Worm (Caenorhabditis elegans) whole organism, L2 larva: ENCODE results near the gene T16A1.5.

Source experiments
- C34F6.9 ChIP-seq: fragments of 150-350 bp; optimal IDR thresholded peaks from 2 replicates; lab custom pipeline; 2014; ENCODE audit warnings: missing biosample characterization, missing genetic modification characterization
- F13H6.1 ChIP-seq: sonication (generic microtip); optimal IDR thresholded peaks from 2 replicates; lab custom pipeline; 2016; ENCODE audit warnings: missing genetic modification characterization, missing compliant biosample characterization
- R02D3.7 ChIP-seq: fragments of 150-350 bp; optimal IDR thresholded peaks from 2 replicates; lab custom pipeline; 2014; ENCODE audit warnings: missing biosample characterization, missing genetic modification characterization
- dmd-4 ChIP-seq: sonication (generic microtip); optimal IDR thresholded peaks from 2 replicates; lab custom pipeline; 2017; ENCODE audit warnings: missing biosample characterization, missing genetic modification characterization
- egl-27 ChIP-seq: sonication (generic microtip); optimal IDR thresholded peaks from 3 replicates; lab custom pipeline; 2017; ENCODE audit warnings: missing biosample characterization, missing genetic modification reagents, missing genetic modification characterization
- elt-1 ChIP-seq: fragments of 150-350 bp; optimal IDR thresholded peaks from 2 replicates; lab custom pipeline; 2014; ENCODE audit warnings: missing biosample characterization, missing genetic modification characterization
- fos-1 ChIP-seq: fragments of 150-350 bp; optimal IDR thresholded peaks from 2 replicates; lab custom pipeline; 2014; ENCODE audit warnings: missing biosample characterization, missing genetic modification characterization
- gmeb-1 ChIP-seq: fragments of 150-350 bp; optimal IDR thresholded peaks from 2 replicates; lab custom pipeline; 2014; ENCODE audit warnings: missing biosample characterization, missing genetic modification characterization
- lin-11 ChIP-seq: fragments of 150-350 bp; sonication (generic microtip); optimal IDR thresholded peaks from 2 replicates; lab custom pipeline; 2014; ENCODE audit warnings: missing biosample characterization, missing genetic modification characterization, inconsistent platforms, mixed read lengths
- lin-13 ChIP-seq: fragments of 150-350 bp; optimal IDR thresholded peaks from 2 replicates; lab custom pipeline; 2014; ENCODE audit warnings: missing biosample characterization, missing genetic modification reagents, missing genetic modification characterization
- lin-39 ChIP-seq: fragments of 150-350 bp; optimal IDR thresholded peaks from 2 replicates; lab custom pipeline; 2014; ENCODE audit warnings: missing biosample characterization, missing genetic modification reagents, missing genetic modification characterization
- mab-5 ChIP-seq: fragments of 150-350 bp; optimal IDR thresholded peaks from 2 replicates; lab custom pipeline; 2014; ENCODE audit warnings: missing biosample characterization, missing genetic modification characterization
- mbf-1 ChIP-seq: sonication (generic microtip); optimal IDR thresholded peaks from 2 replicates; lab custom pipeline; 2017; ENCODE audit warnings: missing biosample characterization, missing genetic modification characterization
- mdl-1 ChIP-seq, 2 experiments: fragments of 150-350 bp in 1 of 2; sonication (generic microtip) in 1 of 2; optimal IDR thresholded peaks; 2 replicates each; lab custom pipeline; 2017; ENCODE audit warnings: missing biosample characterization in 2 of 2, missing genetic modification characterization in 2 of 2
- nhr-129 ChIP-seq: fragments of 150-350 bp; optimal IDR thresholded peaks from 2 replicates; lab custom pipeline; 2014; ENCODE audit warnings: missing biosample characterization, missing genetic modification characterization
- nhr-23 ChIP-seq: fragments of 150-350 bp; optimal IDR thresholded peaks from 2 replicates; lab custom pipeline; 2014; ENCODE audit warnings: missing biosample characterization, missing genetic modification reagents, missing genetic modification characterization
- nhr-237 ChIP-seq: fragments of 150-350 bp; optimal IDR thresholded peaks from 2 replicates; lab custom pipeline; 2014; ENCODE audit warnings: missing biosample characterization, missing genetic modification characterization
- nhr-6 ChIP-seq: fragments of 150-350 bp; optimal IDR thresholded peaks from 2 replicates; lab custom pipeline; 2014; ENCODE audit warnings: missing biosample characterization, missing genetic modification characterization
- peb-1 ChIP-seq: fragments of 150-350 bp; optimal IDR thresholded peaks from 2 replicates; lab custom pipeline; 2014; ENCODE audit warnings: missing biosample characterization, missing genetic modification characterization
- sem-4 ChIP-seq: fragments of 150-350 bp; optimal IDR thresholded peaks from 2 replicates; lab custom pipeline; 2014; ENCODE audit warnings: missing biosample characterization, missing genetic modification reagents, missing genetic modification characterization
- snpc-4 ChIP-seq: fragments of 150-350 bp; optimal IDR thresholded peaks from 2 replicates; lab custom pipeline; 2014; ENCODE audit warnings: missing biosample characterization, missing genetic modification characterization
- unc-39 ChIP-seq: fragments of 150-350 bp; optimal IDR thresholded peaks from 2 replicates; lab custom pipeline; 2014; ENCODE audit warnings: missing biosample characterization, missing genetic modification characterization

Gene T16A1.5

ce11 chrII:2093456-2093926 is 9.9 kb upstream of the T16A1.5 start, which contains the start of gene fbxb-37:
Gene fbxb-37, minus strand, starts transcription at chrII:2093876.
- no peak for TF ChIP-seq nhr-6 (tag; lab: Kevin White, UChicago)
- TF ChIP-seq snpc-4 (tag; lab: Kevin White, UChicago): no peak
- no peak for TF ChIP-seq R02D3.7

DNA sequence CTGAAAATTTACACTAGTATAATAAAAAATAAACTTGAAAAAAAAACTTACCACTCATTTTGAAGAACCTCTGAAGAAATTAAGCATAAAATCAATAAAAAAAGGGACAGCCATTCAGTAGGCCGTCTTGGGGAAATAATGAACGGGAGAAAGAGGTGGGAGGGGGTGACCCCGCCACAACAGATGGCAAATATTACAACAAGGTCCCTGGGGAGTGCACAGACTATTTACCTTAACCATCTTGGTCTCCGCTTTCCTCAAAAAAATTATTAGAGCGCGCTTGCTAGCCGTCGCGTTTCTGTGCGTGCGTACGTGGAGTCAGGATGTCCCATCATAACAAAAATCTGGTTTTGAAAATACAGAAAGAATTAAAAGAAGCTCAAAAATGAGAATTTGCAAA is 8.3 kb upstream of the T16A1.5 start, which contains the start of gene T16A1.10:
T16A1.10 (minus strand) TSS at position 123 of the 400 bp plus-strand sequence.
- TF ChIP-seq lin-11 (tag; lab: Kevin White, UChicago) (no peak), nhr-6 (tag; lab: Kevin White, UChicago) (no peak), nhr-23 (tag; lab: Kevin White, UChicago) (no peak), egl-27 (tag; lab: Kevin White, UChicago) (no peak), nhr-237 (no peak), lin-13 (GFP tag; lab: Kevin White, UChicago) (no peak), dmd-4 (no peak), gmeb-1 (tag; lab: Kevin White, UChicago) (no peak)

DNA sequence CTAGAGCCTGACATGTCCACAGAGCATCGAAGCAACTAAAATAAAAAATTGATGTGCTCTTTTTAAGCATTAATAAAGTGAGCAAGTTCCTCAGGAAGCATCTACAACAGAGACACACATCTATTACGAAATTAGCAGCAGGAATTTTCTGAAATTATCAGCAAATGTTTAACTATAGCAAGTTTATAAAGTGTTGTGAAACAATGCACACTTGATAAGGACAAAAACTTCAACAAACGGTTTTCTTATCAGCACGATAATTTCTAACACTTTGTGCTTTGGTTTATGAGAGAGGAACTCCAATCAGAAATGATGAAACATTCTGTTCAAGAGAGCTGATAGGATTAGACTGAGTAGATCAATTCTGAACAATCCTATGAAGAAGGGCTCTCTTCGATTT is 7.0 kb upstream of the T16A1.5 start, which contains the start of gene trpl-5:
trpl-5 (minus strand) TSS at position 32 of the 400 bp plus-strand sequence.
- peak; percentile 94 for TF ChIP-seq fos-1 (tag; lab: Kevin White, UChicago)
- TF ChIP-seq gmeb-1 (tag; lab: Kevin White, UChicago): peak; percentile 22
- no peak for TF ChIP-seq lin-39 (tag; lab: Kevin White, UChicago)

DNA sequence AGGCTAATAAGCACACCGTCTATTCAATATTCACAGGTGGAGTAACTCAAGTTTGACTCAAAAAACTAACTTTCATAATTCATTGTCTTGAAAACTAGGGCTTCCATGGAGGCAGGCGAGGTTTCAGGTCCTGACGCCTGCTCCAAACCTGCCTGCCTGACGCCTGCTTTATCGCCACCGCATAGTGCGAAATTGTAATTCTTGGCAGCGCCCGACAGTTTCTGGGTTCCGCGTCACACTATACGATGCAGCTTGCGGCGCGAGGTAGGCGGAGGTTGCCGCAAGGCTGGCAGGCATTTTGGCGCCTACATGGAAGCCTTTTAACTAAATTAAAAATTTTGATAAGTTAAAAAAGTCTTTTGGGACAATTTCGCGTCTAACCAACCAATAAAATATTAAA is 3.6 kb upstream of the T16A1.5 start:
- TF ChIP-seq elt-1 (tag; lab: Kevin White, UChicago): no peak

DNA sequence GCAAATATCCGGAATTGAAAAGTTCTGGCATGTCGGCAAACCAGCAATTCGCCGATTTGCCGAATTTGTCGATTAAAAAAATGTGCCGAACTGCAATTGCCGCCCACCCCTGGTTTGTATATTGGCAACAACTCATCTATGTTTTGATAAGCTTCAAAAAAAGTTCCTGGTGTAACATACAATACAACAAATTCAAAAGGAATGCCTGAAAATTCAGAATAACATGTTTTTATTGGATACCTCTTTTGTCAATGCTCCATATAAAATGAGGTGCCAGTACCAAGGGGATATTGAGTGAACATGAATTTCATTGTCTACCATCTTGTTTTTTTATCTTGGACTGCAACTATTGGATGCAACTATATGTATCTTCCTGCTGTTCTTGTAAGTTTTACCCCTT is 2.4 kb downstream of the T16A1.5 start, which contains the start of gene T16A1.4:
T16A1.4 (plus strand) TSS at position 301 of the 400 bp plus-strand sequence.
- no peak for TF ChIP-seq F13H6.1 (tag; lab: Kevin White, UChicago)
- TF ChIP-seq mdl-1 (tag; optimal IDR thresholded peaks at IDR 0.05; lab: Kevin White, UChicago): no peak
- no peak for TF ChIP-seq nhr-237
- TF ChIP-seq elt-1 (tag; lab: Kevin White, UChicago): no peak
- no peak for TF ChIP-seq lin-13 (GFP tag; lab: Kevin White, UChicago)
- no peak for TF ChIP-seq fos-1 (tag; lab: Kevin White, UChicago)
- TF ChIP-seq mab-5 (tag; lab: Kevin White, UChicago): no peak

ce11 chrII:2080425-2080824 is 3.2 kb downstream of the T16A1.5 start, which contains the start of gene F07E5.9:
Gene F07E5.9, minus strand, starts transcription at chrII:2080525.
- TF ChIP-seq R02D3.7 (no peak), lin-13 (GFP tag; lab: Kevin White, UChicago) (no peak), sem-4 (tag; lab: Kevin White, UChicago) (no peak), mbf-1 (tag; lab: Kevin White, UChicago) (no peak)

DNA sequence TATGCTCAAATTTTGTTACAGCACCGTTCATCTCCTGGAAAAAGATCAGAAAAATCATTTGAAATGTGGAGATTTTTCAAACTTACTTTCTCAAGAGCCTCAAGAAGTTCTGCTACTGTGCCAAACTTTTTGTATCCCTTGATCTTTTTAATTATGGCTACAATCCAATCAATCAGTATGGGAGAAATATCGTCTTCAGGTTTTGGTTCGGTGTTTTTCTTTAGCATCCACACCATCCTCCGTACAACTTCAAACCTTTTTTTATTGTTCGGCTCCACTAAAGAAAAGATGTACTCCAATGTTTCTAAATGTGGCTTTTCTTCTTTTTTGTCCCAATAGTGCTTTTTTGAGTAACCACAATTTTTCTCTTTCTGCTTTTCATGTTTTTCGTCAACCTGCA is 7.2 kb downstream of the T16A1.5 start:
- no peak for TF ChIP-seq nhr-23 (tag; lab: Kevin White, UChicago)

DNA sequence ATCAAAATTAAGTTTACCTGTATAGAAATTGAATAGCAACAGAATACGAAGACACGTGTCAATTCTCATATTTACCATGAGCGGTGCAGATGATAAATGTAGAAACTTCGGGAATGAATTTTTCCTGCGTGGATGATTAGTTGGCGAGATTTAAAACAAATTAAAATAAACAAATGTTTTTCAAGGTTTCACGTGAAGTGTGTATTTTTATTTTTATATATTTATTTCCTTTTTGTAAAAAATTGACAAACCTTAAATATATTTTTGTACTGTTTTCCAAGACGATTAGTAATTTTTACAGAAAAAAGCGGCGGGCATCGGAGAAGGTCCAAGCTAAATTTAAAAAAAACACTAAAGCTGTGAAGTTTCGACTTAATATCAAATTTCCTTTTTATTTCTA is 8.1 kb downstream of the T16A1.5 start, which contains the start of gene F07E5.8:
F07E5.8 (minus strand) TSS at position 101 of the 400 bp plus-strand sequence.
- TF ChIP-seq C34F6.9 (no peak), peb-1 (tag; lab: Kevin White, UChicago) (no peak), unc-39 (tag; lab: Kevin White, UChicago) (no peak)
- TF ChIP-seq, all 48 proteins: peak for 0

ce11 chrII:2071429-2071828 is 12.2 kb downstream of the T16A1.5 start, which contains the start of gene F07E5.7:
Gene F07E5.7, minus strand, starts transcription at chrII:2071529.
- TF ChIP-seq nhr-6 (tag; lab: Kevin White, UChicago) (no peak), nhr-129 (tag; lab: Kevin White, UChicago) (no peak), lin-13 (GFP tag; lab: Kevin White, UChicago) (no peak), fos-1 (tag; lab: Kevin White, UChicago) (no peak), nhr-23 (tag; lab: Kevin White, UChicago) (no peak)
